Worm (Caenorhabditis elegans) whole organism, midembryonic: ENCODE measurements around the gene K02E7.4.

ENCODE experiments used
- cog-1 ChIP-seq: sonication (generic microtip); optimal IDR thresholded peaks from 2 replicates; lab custom pipeline; 2016; ENCODE audit warnings: missing genetic modification characterization, missing compliant biosample characterization
- klf-2 ChIP-seq: fragments of 200-800 bp; sonication (Bioruptor generic); conservative IDR thresholded peaks from 2 replicates; pipeline ENCODE4 v1.3.6; 2022; ENCODE audit warnings: missing genetic modification reagents, missing genetic modification characterization, missing compliant biosample characterization
- ref-1 ChIP-seq: fragments of 200-800 bp; sonication (Bioruptor generic); conservative IDR thresholded peaks from 2 replicates; pipeline ENCODE4 v1.3.6; 2022; ENCODE audit warnings: missing genetic modification reagents, missing genetic modification characterization, missing compliant biosample characterization
- tab-1 ChIP-seq: fragments of 200-800 bp; sonication (Bioruptor generic); IDR thresholded peaks from 2 replicates; pipeline ENCODE4 v1.3.6; 2022; ENCODE audit warnings: missing genetic modification characterization, missing compliant biosample characterization

DNA sequence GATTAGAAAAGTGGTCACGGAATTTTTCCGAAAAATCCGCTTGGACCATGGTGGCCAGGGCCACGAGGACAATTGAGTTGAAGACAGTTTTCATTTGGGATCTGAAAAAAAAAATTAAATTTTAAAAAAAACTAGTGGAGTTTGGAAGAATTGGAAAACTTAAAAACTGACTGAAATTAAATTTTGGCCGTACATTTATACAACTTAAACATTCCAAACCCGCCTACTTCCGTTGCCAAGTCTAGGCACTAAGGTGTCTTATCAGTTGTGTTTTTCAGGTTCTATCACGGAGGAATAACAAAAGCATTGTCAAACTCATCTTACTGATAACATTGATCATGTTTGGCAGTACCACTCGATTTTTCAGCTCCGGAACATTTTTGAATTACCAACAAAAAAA lies 41.9 kb downstream of the K02E7.4 start, which contains the start of gene lips-12:
- TF ChIP-seq klf-2 (GFP tag; lab: Robert Waterston, UW) (no peak), tab-1 (GFP tag; lab: Robert Waterston, UW) (no peak), cog-1 (tag; lab: Kevin White, UChicago) (no peak), ref-1 (GFP tag; lab: Robert Waterston, UW) (no peak)
